Worm (Caenorhabditis elegans): ENCODE data around the gene K01A6.6.

DNA sequence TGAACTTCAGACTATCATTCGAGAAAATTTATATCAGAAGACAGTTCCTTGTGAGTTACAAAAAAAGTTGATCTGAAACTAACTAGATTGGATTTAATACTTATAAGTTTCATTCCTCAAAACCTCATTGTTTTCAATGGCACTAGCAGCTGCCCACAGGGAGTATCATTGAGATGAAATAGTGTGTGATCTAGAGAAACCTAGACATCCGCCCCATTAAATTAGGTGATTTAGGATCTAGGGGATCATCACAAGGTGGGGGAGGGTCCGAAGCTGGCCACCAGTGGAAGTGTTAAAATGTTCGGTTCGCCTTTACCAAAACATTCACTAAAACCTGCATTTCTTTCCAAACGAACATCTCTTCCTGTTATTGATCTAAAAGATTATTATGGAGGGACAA is 18.7 kb upstream of the K01A6.6 start:
- no peak for TF ChIP-seq klf-2 (GFP tag; conservative IDR thresholded peaks at IDR 0.05)
- TF ChIP-seq tab-1 (GFP tag; IDR thresholded peaks at IDR 0.05) = no peak
- no peak for TF ChIP-seq med-1 (GFP tag; optimal IDR thresholded peaks at IDR 0.05; ENCODE audit: insufficient read depth)
- TF ChIP-seq flt-1 (GFP tag; IDR thresholded peaks at IDR 0.05) = no peak
- TF ChIP-seq ztf-23 (GFP tag; IDR thresholded peaks at IDR 0.05) = no peak
- TF ChIP-seq ztf-29 (GFP tag; IDR thresholded peaks at IDR 0.05) = no peak

All from whole organism, midembryonic.